Fruit fly (Drosophila melanogaster) Kc167 (cell line): Measurements from ENCODE around the gene Ir94g.

Source experiments
- Myc ChIP-seq: fragments of >200 bp; optimal IDR thresholded peaks from 2 replicates; lab custom pipeline; 2017; ENCODE audit warnings: missing external identifiers
- Sin3A ChIP-seq: fragments of >200 bp; optimal IDR thresholded peaks from 2 replicates; lab custom pipeline; 2018; ENCODE audit warnings: missing external identifiers
- h ChIP-seq: fragments of >200 bp; optimal IDR thresholded peaks from 3 replicates; lab custom pipeline; 2018; ENCODE audit warnings: missing external identifiers
- insv ChIP-seq: fragments of >200 bp; optimal IDR thresholded peaks from 3 replicates; lab custom pipeline; 2018; ENCODE audit warnings: missing external identifiers
- psq ChIP-seq: fragments of >200 bp; optimal IDR thresholded peaks from 2 replicates; lab custom pipeline; 2017; ENCODE audit warnings: missing external identifiers
- ttk ChIP-seq: sonication (Bioruptor generic); optimal IDR thresholded peaks from 2 replicates; lab custom pipeline; 2017; ENCODE audit warnings: missing external identifiers

Ir94g gene

DNA sequence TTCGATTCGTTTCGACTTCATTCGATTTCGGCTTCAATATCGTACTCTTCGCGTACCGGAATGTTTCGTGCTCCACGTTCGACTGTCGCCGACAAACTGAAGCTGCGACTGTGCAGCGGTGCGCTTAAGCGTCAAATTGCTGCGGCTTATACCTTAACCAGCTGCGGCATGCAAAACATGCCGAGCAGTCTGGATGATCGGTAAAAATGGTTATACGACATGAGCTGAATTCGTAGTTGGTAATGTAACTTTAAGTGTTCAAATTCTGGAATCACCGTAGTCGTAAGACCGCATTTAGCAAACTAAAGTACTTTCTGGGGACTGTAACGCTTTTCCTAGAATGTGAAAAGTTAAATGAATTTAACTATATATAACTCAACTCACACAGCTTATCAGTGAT lies 47.2 kb downstream of the Ir94g start, which contains the start of gene CG10175:
CG10175 (minus strand) TSS at position 101 of the 400 bp plus-strand sequence.
- TF ChIP-seq ttk (lab: Kevin White, UChicago) (no peak), psq (lab: Kevin White, UChicago) (no peak), h (lab: Kevin White, UChicago) (no peak), Myc (no peak), Sin3A (lab: Kevin White, UChicago) (no peak), insv (lab: Kevin White, UChicago) (no peak)

dm6 chr3R:23534609-23535008 lies 50.9 kb downstream of the Ir94g start, which contains the start of gene Ugt303B3:
Gene Ugt303B3 (minus strand): TSS chr3R:23534767.
- TF ChIP-seq Sin3A (lab: Kevin White, UChicago) (no peak), psq (lab: Kevin White, UChicago) (no peak)
